Worm (Caenorhabditis elegans) whole organism, L3 larva: ENCODE data around the gene trx-3.
A peak's percentile ranks its signal among the peaks of the same experiment; 100 is the strongest.

ENCODE experiments used
- aly-2 ChIP-seq: fragments of 150-350 bp; optimal IDR thresholded peaks from 2 replicates; lab custom pipeline; 2014; ENCODE audit warnings: missing biosample characterization, missing genetic modification characterization
- ceh-82 ChIP-seq: fragments of 150-350 bp; optimal IDR thresholded peaks from 2 replicates; lab custom pipeline; 2014; ENCODE audit warnings: missing biosample characterization, missing genetic modification characterization
- nfya-1 ChIP-seq: sonication (generic microtip); optimal IDR thresholded peaks from 2 replicates; lab custom pipeline; 2017; ENCODE audit warnings: missing genetic modification characterization, mild to moderate bottlenecking, missing compliant biosample characterization, antibody characterized with exemption, moderate library complexity; ENCODE audit not compliant: insufficient read depth
- nhr-11 ChIP-seq: fragments of 150-350 bp; optimal IDR thresholded peaks from 2 replicates; lab custom pipeline; 2014; ENCODE audit warnings: missing biosample characterization, missing genetic modification characterization
- nhr-12 ChIP-seq: fragments of 150-350 bp; optimal IDR thresholded peaks from 2 replicates; lab custom pipeline; 2014; ENCODE audit warnings: missing biosample characterization, missing genetic modification characterization
- nhr-237 ChIP-seq: fragments of 150-350 bp; optimal IDR thresholded peaks from 2 replicates; lab custom pipeline; 2014; ENCODE audit warnings: missing biosample characterization, missing genetic modification characterization
- nhr-28 ChIP-seq: fragments of 150-350 bp; optimal IDR thresholded peaks from 2 replicates; lab custom pipeline; 2014; ENCODE audit warnings: missing biosample characterization, missing genetic modification characterization
- nhr-67 ChIP-seq: fragments of 150-350 bp; optimal IDR thresholded peaks from 2 replicates; lab custom pipeline; 2014; ENCODE audit warnings: missing biosample characterization, missing genetic modification characterization
- nhr-77 ChIP-seq: fragments of 150-350 bp; optimal IDR thresholded peaks from 2 replicates; lab custom pipeline; 2014; ENCODE audit warnings: missing biosample characterization, missing genetic modification characterization
- pha-4 ChIP-seq: fragments of 150-350 bp; optimal IDR thresholded peaks from 2 replicates; lab custom pipeline; 2014; ENCODE audit warnings: missing biosample characterization, missing genetic modification reagents, missing genetic modification characterization
- snpc-4 ChIP-seq: fragments of 150-350 bp; optimal IDR thresholded peaks from 2 replicates; lab custom pipeline; 2014; ENCODE audit warnings: missing biosample characterization, missing genetic modification characterization
- unc-39 ChIP-seq: sonication (generic microtip); optimal IDR thresholded peaks from 4 replicates; lab custom pipeline; 2017; ENCODE audit warnings: missing biosample characterization, missing genetic modification characterization

DNA sequence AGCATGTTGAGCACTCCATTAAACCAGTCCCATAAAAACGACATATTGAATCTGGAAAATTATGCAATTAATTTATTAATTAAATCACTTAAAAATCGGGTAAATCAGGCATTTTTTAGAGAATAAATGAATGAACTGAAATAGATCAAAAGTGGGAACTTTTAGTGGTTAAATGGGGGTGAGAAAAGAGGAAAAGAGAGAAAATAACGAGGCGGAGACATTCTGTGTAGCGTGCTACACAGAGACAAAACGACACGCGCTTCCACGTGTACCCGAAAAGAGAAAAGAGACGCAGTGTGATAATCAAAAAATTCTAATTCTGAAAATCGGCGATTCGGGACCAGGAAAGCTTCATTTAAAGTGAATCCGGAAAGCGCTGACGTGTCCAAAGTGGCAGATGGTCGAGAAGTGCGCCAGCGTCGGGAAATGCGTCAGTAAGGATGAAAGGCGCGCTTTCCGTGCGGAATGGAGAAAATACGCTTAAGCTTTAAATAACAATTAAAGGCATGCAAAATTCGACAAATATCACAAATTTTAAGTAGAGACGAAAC, 26.5 kb downstream of the trx-3 start, which contains the start of gene sar-1:
- TF ChIP-seq unc-39 (tag; lab: Kevin White, UChicago) (no peak), nhr-77 (tag; lab: Kevin White, UChicago) (peak; percentile 16), ceh-82 (tag; lab: Kevin White, UChicago) (peak; percentile 62), aly-2 (tag; lab: Kevin White, UChicago) (no peak), nfya-1 (tag; lab: Kevin White, UChicago) (peak; percentile 70), nhr-12 (no peak), nhr-28 (tag; lab: Kevin White, UChicago) (no peak), nhr-11 (tag; lab: Kevin White, UChicago) (peak; percentile 64), nhr-237 (tag; lab: Kevin White, UChicago) (no peak), nhr-67 (tag; lab: Kevin White, UChicago) (no peak), pha-4 (tag; lab: Kevin White, UChicago) (peak; percentile 48), snpc-4 (tag; lab: Kevin White, UChicago) (peak; percentile 66)
